Worm (Caenorhabditis elegans) whole organism, L2 larva: ENCODE measurements around the gene srx-36.

Experiments used
- F13H6.1 ChIP-seq: sonication (generic microtip); optimal IDR thresholded peaks from 2 replicates; lab custom pipeline; 2016; ENCODE audit warnings: missing genetic modification characterization, missing compliant biosample characterization
- alr-1 ChIP-seq: fragments of 150-350 bp; optimal IDR thresholded peaks from 2 replicates; lab custom pipeline; 2014; ENCODE audit warnings: missing biosample characterization, missing genetic modification characterization
- fos-1 ChIP-seq: fragments of 150-350 bp; optimal IDR thresholded peaks from 2 replicates; lab custom pipeline; 2014; ENCODE audit warnings: missing biosample characterization, missing genetic modification characterization
- gmeb-1 ChIP-seq: fragments of 150-350 bp; optimal IDR thresholded peaks from 2 replicates; lab custom pipeline; 2014; ENCODE audit warnings: missing biosample characterization, missing genetic modification characterization
- nhr-25 ChIP-seq: fragments of 150-350 bp; sonication (generic microtip); optimal IDR thresholded peaks from 3 replicates; lab custom pipeline; 2014; ENCODE audit warnings: missing biosample characterization, missing genetic modification characterization

Gene srx-36

ce11 chrV:7084612-7085139 is 46.2 kb downstream of the srx-36 start, which contains the start of gene mys-1 (continued):
- TF ChIP-seq nhr-25 (tag; lab: Kevin White, UChicago) (no peak), F13H6.1 (tag; lab: Kevin White, UChicago) (peak; percentile 67), gmeb-1 (tag; lab: Kevin White, UChicago) (peak; percentile 94), alr-1 (tag; lab: Kevin White, UChicago) (no peak), fos-1 (tag; lab: Kevin White, UChicago) (peak; percentile 9)
